Fruit fly (Drosophila melanogaster): ENCODE measurements around the gene CG43220.

Gene CG43220

DNA sequence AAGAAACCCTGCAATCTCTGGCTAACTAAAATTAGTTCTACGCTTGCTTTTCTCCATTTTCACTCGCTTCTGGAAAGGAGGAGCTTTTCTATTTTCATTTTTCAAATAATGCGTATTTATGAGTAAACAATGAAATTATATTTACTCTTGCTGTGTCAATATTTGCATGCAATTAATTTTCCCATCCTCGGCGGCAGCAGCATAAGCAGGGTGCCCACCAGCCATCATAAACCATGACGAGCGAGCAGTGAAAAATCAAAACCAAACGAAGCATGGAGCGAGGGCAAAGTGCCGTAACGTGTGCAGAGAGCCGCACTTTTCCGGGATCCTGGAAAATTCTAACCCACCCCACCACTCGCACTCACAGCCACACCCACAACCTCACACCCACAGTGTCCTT is 47.4 kb downstream of the CG43220 start:
- TF ChIP-seq CG8478 (optimal IDR thresholded peaks at IDR 0.05) (no peak), CTCF (optimal IDR thresholded peaks at IDR 0.05) (no peak)
